Worm (Caenorhabditis elegans) whole organism, L4/young adult: Measurements from ENCODE around the gene Y57G11C.42.

Experiments
- W03F9.2 ChIP-seq: fragments of 150-350 bp; optimal IDR thresholded peaks from 2 replicates; lab custom pipeline; 2014; ENCODE audit warnings: missing biosample characterization, missing genetic modification characterization
- him-1 ChIP-seq: sonication (generic microtip); optimal IDR thresholded peaks from 2 replicates; lab custom pipeline; 2016; ENCODE audit warnings: missing genotype, missing genetic modification reagents, missing genetic modification characterization, missing compliant biosample characterization

DNA sequence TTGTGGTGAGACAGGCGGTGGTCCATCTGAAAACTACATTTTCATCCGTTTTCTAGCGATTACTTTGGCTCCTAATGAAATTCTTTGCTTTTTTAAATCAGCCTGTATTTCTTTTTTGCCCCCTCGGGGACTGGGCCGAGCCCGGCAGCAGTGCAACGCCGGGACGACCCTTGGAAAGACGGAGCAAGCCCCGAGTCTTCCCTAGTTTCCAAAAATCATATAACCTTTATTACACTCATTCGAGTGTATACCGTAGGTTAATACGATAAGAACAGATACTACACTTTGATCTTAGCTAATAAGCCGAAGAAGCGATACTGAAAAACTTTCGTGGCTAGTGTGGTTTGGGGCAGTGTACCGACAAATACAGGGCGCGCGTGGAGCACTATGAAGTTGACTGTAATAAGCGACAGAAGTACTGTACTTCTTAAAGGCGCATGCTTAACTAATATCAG is 36.4 kb downstream of the Y57G11C.42 start:
- TF ChIP-seq him-1 (tag; lab: Kevin White, UChicago) (no peak), W03F9.2 (tag; lab: Kevin White, UChicago) (peak; percentile 33)
